Fruit fly (Drosophila melanogaster) whole organism, embryonic: ENCODE results near the gene Eig71Ei.

Source experiments
- B-H1 ChIP-seq: fragments of 200-800 bp; sonication (Bioruptor generic); IDR thresholded peaks from 3 replicates; pipeline ENCODE4 v1.3.6; 2022; ENCODE audit warnings: missing biosample characterization, missing genetic modification characterization
- Blimp-1 ChIP-seq: fragments of 200-800 bp; sonication (Bioruptor generic); optimal IDR thresholded peaks from 3 replicates; lab custom pipeline; 2018; ENCODE audit warnings: missing biosample characterization, missing genetic modification characterization, mild to moderate bottlenecking, moderate library complexity, missing genetic modification reagents
- CG10462 ChIP-seq: fragments of 200-800 bp; sonication (Bioruptor generic); optimal IDR thresholded peaks from 2 replicates; lab custom pipeline; 2016; ENCODE audit warnings: missing biosample characterization, missing genetic modification characterization
- CG12391 ChIP-seq: fragments of 200-800 bp; sonication (Bioruptor generic); optimal IDR thresholded peaks from 3 replicates; lab custom pipeline; 2018; ENCODE audit warnings: missing biosample characterization, mild to moderate bottlenecking, missing genetic modification characterization, moderate library complexity
- CG13287 ChIP-seq: fragments of 200-800 bp; sonication (Bioruptor generic); IDR thresholded peaks from 2 replicates; pipeline ENCODE4 v1.3.6; 2022; ENCODE audit warnings: missing biosample characterization, missing genetic modification characterization; ENCODE audit not compliant: partially characterized antibody
- CG14710 ChIP-seq: fragments of 200-800 bp; sonication (Bioruptor generic); optimal IDR thresholded peaks from 3 replicates; lab custom pipeline; 2019; ENCODE audit warnings: missing biosample characterization, mild to moderate bottlenecking, missing genetic modification characterization, moderate library complexity
- CG16863 ChIP-seq: fragments of 200-800 bp; sonication (Bioruptor generic); optimal IDR thresholded peaks from 3 replicates; lab custom pipeline; 2016; ENCODE audit warnings: missing biosample characterization, missing genetic modification characterization
- CG17328 ChIP-seq: fragments of 200-800 bp; sonication (Bioruptor generic); IDR thresholded peaks from 2 replicates; pipeline ENCODE4 v1.3.6; 2022; ENCODE audit warnings: missing biosample characterization, missing genetic modification characterization
- CG17568 ChIP-seq: fragments of 200-800 bp; sonication (Bioruptor generic); optimal IDR thresholded peaks from 2 replicates; lab custom pipeline; 2018; ENCODE audit warnings: missing biosample characterization, mild to moderate bottlenecking, missing genetic modification characterization, moderate library complexity
- CG17802 ChIP-seq: fragments of 200-800 bp; sonication (Bioruptor generic); optimal IDR thresholded peaks from 2 replicates; lab custom pipeline; 2018; ENCODE audit warnings: missing biosample characterization, mild to moderate bottlenecking, missing genetic modification characterization, moderate library complexity
- CG2712 ChIP-seq: fragments of 200-800 bp; optimal IDR thresholded peaks from 3 replicates; lab custom pipeline; 2019; ENCODE audit warnings: missing biosample characterization, mild to moderate bottlenecking, missing genetic modification characterization, moderate library complexity
- CG2875 ChIP-seq: fragments of 200-800 bp; sonication (Bioruptor generic); optimal IDR thresholded peaks from 2 replicates; lab custom pipeline; 2017; ENCODE audit warnings: missing biosample characterization, mild to moderate bottlenecking, missing genetic modification characterization, missing genetic modification reagents
- CG31224 ChIP-seq: fragments of 200-800 bp; sonication (Bioruptor generic); IDR thresholded peaks from 2 replicates; pipeline ENCODE4 v1.3.6; 2022; ENCODE audit warnings: missing biosample characterization, missing genetic modification characterization
- CG4328 ChIP-seq: fragments of 200-800 bp; sonication (Bioruptor generic); optimal IDR thresholded peaks from 3 replicates; lab custom pipeline; 2017; ENCODE audit warnings: missing biosample characterization, missing genetic modification reagents, missing genetic modification characterization
- CG6813 ChIP-seq: fragments of 200-800 bp; sonication (Bioruptor generic); optimal IDR thresholded peaks from 2 replicates; lab custom pipeline; 2017; ENCODE audit warnings: missing biosample characterization, missing genetic modification characterization, mild to moderate bottlenecking, moderate library complexity, missing genetic modification reagents
- CG9817 ChIP-seq: fragments of 200-800 bp; sonication (Bioruptor generic); optimal IDR thresholded peaks from 2 replicates; lab custom pipeline; 2018; ENCODE audit warnings: missing biosample characterization, mild to moderate bottlenecking, missing genetic modification characterization, moderate library complexity
- D19B ChIP-seq: fragments of 200-800 bp; sonication (Bioruptor generic); optimal IDR thresholded peaks from 2 replicates; lab custom pipeline; 2017; ENCODE audit warnings: missing biosample characterization, mild to moderate bottlenecking, missing genetic modification characterization
- Fer1 ChIP-seq: fragments of 200-800 bp; sonication (Bioruptor generic); optimal IDR thresholded peaks from 2 replicates; lab custom pipeline; 2017; ENCODE audit warnings: missing biosample characterization, mild to moderate bottlenecking, missing genetic modification characterization
- Fer2 ChIP-seq: fragments of 200-800 bp; sonication (Bioruptor generic); optimal IDR thresholded peaks from 2 replicates; lab custom pipeline; 2018; ENCODE audit warnings: missing biosample characterization, mild to moderate bottlenecking, missing genetic modification characterization, moderate library complexity
- Lpt ChIP-seq: fragments of >200 bp; optimal IDR thresholded peaks from 2 replicates; lab custom pipeline; 2018; ENCODE audit warnings: missing biosample characterization, missing genetic modification characterization
- Med ChIP-seq: fragments of 200-800 bp; sonication (Bioruptor generic); peaks from one replicate; lab custom pipeline; 2016; ENCODE audit warnings: missing biosample characterization, missing genetic modification characterization, mild to moderate bottlenecking, inconsistent platforms, moderate library complexity
- Side ChIP-seq: fragments of 200-800 bp; sonication (Bioruptor generic); optimal IDR thresholded peaks from 2 replicates; lab custom pipeline; 2016; ENCODE audit warnings: missing biosample characterization, missing genetic modification characterization
- Sox102F ChIP-seq: fragments of 200-800 bp; sonication (Bioruptor generic); optimal IDR thresholded peaks from 2 replicates; lab custom pipeline; 2018; ENCODE audit warnings: missing biosample characterization, mild to moderate bottlenecking, missing genetic modification characterization, moderate library complexity
- Sry-δ ChIP-seq: fragments of 200-800 bp; sonication (Bioruptor generic); optimal IDR thresholded peaks from 2 replicates; lab custom pipeline; 2016; ENCODE audit warnings: missing biosample characterization, missing genetic modification characterization
- Ssrp ChIP-seq: fragments of 200-800 bp; sonication (Bioruptor generic); optimal IDR thresholded peaks from 2 replicates; lab custom pipeline; 2018; ENCODE audit warnings: missing biosample characterization, mild to moderate bottlenecking, missing genetic modification characterization, moderate library complexity
- bbx ChIP-seq: fragments of 200-800 bp; sonication (Bioruptor generic); IDR thresholded peaks from 2 replicates; pipeline ENCODE4 v1.3.6; 2022; ENCODE audit warnings: missing biosample characterization, missing genetic modification characterization; ENCODE audit not compliant: partially characterized antibody
- cas ChIP-seq: fragments of 200-800 bp; sonication (Bioruptor generic); IDR thresholded peaks from 2 replicates; pipeline ENCODE4 v1.3.6; 2022; ENCODE audit warnings: missing biosample characterization, missing genetic modification characterization
- cato ChIP-seq: fragments of 200-800 bp; sonication (Bioruptor generic); optimal IDR thresholded peaks from 2 replicates; lab custom pipeline; 2016; ENCODE audit warnings: missing biosample characterization, missing genetic modification characterization, borderline replicate concordance
- chm ChIP-seq: fragments of 200-800 bp; sonication (Bioruptor generic); IDR thresholded peaks from 2 replicates; pipeline ENCODE4 v1.3.6; 2022; ENCODE audit warnings: missing biosample characterization, missing genetic modification characterization
- cwo ChIP-seq: fragments of 200-800 bp; sonication (Bioruptor generic); optimal IDR thresholded peaks from 3 replicates; lab custom pipeline; 2017; ENCODE audit warnings: missing biosample characterization, missing genetic modification characterization, mild to moderate bottlenecking, moderate library complexity, missing genetic modification reagents
- dmrt11E ChIP-seq: fragments of 200-800 bp; sonication (Bioruptor generic); optimal IDR thresholded peaks from 3 replicates; lab custom pipeline; 2018; ENCODE audit warnings: missing biosample characterization, mild to moderate bottlenecking, missing genetic modification characterization, moderate library complexity
- gcm2 ChIP-seq: fragments of 200-800 bp; sonication (Bioruptor generic); optimal IDR thresholded peaks from 2 replicates; lab custom pipeline; 2016; ENCODE audit warnings: missing biosample characterization, missing genetic modification characterization
- gem ChIP-seq: fragments of 200-800 bp; sonication (Bioruptor generic); optimal IDR thresholded peaks from 2 replicates; lab custom pipeline; 2019; ENCODE audit warnings: missing biosample characterization, mild to moderate bottlenecking, missing genetic modification characterization, moderate library complexity
- ken ChIP-seq: fragments of 200-800 bp; sonication (Bioruptor generic); IDR thresholded peaks from 3 replicates; pipeline ENCODE4 v1.3.6; 2022; ENCODE audit warnings: missing biosample characterization, missing genetic modification characterization
- lov ChIP-seq, 2 experiments: fragments of 200-800 bp in 1 of 2; fragments of >200 bp in 1 of 2; sonication (Bioruptor generic) in 1 of 2; IDR thresholded peaks in 1 of 2; optimal IDR thresholded peaks in 1 of 2; 2 replicates in 1 of 2; 3 replicates in 1 of 2; pipeline versions ENCODE4 v1.3.6 to Lab custom; 2017 to 2022; ENCODE audit warnings: missing biosample characterization in 1 of 2, missing genetic modification characterization in 1 of 2
- pan ChIP-seq, 4 experiments: fragments of >200 bp in 3 of 4; fragments of 200-800 bp in 1 of 4; sonication (Bioruptor generic) in 1 of 4; optimal IDR thresholded peaks in 3 of 4; IDR thresholded peaks in 1 of 4; 2 replicates each; pipeline versions ENCODE4 v1.3.6 to Lab custom; 2017 to 2022; ENCODE audit warnings: missing biosample characterization in 2 of 4, missing genetic modification characterization in 2 of 4, mixed read lengths in 1 of 4
- pros ChIP-seq: fragments of 200-800 bp; sonication (Bioruptor generic); optimal IDR thresholded peaks from 3 replicates; lab custom pipeline; 2019; ENCODE audit warnings: missing biosample characterization, mild to moderate bottlenecking, missing genetic modification characterization, moderate library complexity
- psq ChIP-seq: fragments of 200-800 bp; sonication (Bioruptor generic); optimal IDR thresholded peaks from 2 replicates; lab custom pipeline; 2017; ENCODE audit warnings: missing biosample characterization, missing genetic modification characterization
- sd ChIP-seq: fragments of 200-800 bp; sonication (Bioruptor generic); optimal IDR thresholded peaks from 3 replicates; lab custom pipeline; 2018; ENCODE audit warnings: missing biosample characterization, mild to moderate bottlenecking, missing genetic modification characterization, moderate library complexity
- sens ChIP-seq: fragments of 200-800 bp; sonication (Bioruptor generic); peaks from one replicate; lab custom pipeline; 2016; ENCODE audit warnings: missing biosample characterization, missing genetic modification characterization
- slbo ChIP-seq: fragments of 200-800 bp; sonication (Bioruptor generic); IDR thresholded peaks from 2 replicates; pipeline ENCODE4 v1.3.6; 2022; ENCODE audit warnings: missing biosample characterization, missing genetic modification characterization
- sug ChIP-seq: fragments of 200-800 bp; optimal IDR thresholded peaks from 2 replicates; lab custom pipeline; 2019; ENCODE audit warnings: missing biosample characterization, mild to moderate bottlenecking, missing genetic modification characterization, moderate library complexity
- trem ChIP-seq: fragments of 200-800 bp; optimal IDR thresholded peaks from 3 replicates; lab custom pipeline; 2019; ENCODE audit warnings: missing biosample characterization, mild to moderate bottlenecking, missing genetic modification characterization, moderate library complexity
- ttk ChIP-seq: fragments of 200-800 bp; sonication (Bioruptor generic); IDR thresholded peaks from 2 replicates; pipeline ENCODE4 v2.1.2; 2022; ENCODE audit warnings: missing biosample characterization, missing genetic modification characterization
- zfh1 ChIP-seq: fragments of 200-800 bp; sonication (Bioruptor generic); IDR thresholded peaks from 3 replicates; pipeline ENCODE4 v1.3.6; 2022; ENCODE audit warnings: missing biosample characterization, missing genetic modification characterization

Gene Eig71Ei

DNA sequence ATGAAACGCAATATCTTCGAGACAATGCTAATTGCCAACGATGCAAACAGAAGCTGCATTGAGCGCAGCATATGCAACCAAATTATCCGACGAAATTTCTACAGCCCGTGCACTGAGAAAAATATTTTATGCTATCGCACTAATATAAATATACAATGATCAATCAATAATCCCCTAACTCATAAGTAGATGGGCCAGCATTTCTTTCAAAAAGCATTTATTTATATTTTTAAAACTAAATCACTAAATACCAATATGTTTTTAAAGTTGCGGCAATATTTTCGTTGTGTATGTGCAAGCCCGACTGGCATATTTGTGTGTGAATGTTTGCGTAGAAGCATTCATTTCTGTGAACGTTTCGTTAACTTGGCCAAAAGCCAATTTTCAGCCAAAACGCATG lies 13.3 kb upstream of the Eig71Ei start (continued):
- TF ChIP-seq CG10462 (GFP tag; lab: Kevin White, UChicago) (peak; percentile 4), Blimp-1 (GFP tag; lab: Kevin White, UChicago) (peak; percentile 3), Med (peak; percentile 54), CG17328 (peak; percentile 28; the same call in 1 of the 2 replicates), CG2712 (tag; lab: Kevin White, UChicago) (peak; percentile 30), Sry-δ (GFP tag; lab: Kevin White, UChicago) (no peak), Fer1 (GFP tag; lab: Kevin White, UChicago) (no peak), Sox102F (GFP tag; lab: Kevin White, UChicago) (peak; percentile 13), CG12391 (tag; lab: Kevin White, UChicago) (peak; percentile 6), trem (tag; lab: Kevin White, UChicago) (peak; percentile 4), Ssrp (tag; lab: Kevin White, UChicago) (peak; percentile 5), Side (GFP tag; lab: Kevin White, UChicago) (no peak), sens (GFP tag; lab: Kevin White, UChicago) (peak; percentile 70), dmrt11E (tag; lab: Kevin White, UChicago) (peak; percentile 46)
- TF ChIP-seq, all 482 proteins: peak for 22

DNA sequence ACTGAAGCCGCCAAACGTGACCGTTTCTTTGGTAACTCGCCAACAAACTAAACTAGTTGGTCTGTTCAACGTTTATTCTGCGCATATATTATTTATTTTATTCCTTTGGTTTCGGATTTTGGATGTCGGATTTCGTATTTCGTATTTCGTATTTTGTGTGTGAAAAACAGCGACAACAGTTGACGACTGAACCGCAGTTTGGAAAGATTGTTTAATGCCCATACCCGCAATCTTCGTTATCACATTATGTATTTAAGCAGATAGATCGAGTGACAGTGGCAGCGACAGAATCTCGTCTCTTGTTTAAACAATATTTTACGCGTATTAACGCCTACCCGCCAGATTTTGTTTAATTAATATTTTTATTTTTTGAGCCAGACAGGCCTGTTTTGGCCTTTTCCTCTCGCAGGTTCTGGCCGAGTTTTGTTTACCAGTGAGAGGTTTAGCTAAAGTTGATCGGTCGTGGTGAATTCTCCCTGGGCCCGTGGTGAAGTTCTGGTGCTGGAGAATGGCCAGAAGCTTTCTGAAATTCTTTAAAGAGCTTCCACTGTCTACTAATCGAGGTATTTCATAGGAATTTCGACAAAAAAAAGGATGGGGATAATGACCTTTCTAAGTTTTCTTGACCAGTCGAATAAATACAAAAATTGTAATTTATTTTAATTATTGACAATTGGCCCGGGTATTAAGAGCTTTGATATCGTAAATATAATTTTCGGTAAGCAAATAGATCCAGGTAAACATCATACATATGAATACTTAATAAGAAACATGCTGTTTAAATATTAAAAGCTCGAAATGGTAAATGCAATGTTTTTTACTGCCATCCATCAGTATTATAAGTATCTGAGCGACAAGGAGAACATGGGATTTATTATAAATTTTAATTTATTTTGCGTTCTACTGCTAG lies 11.5 kb upstream of the Eig71Ei start, which contains the start of the genes comm3 and CG43083:
TSS of gene comm3 (minus strand) at position 51 of the 910 bp plus-strand sequence.
TSS of gene CG43083 (plus strand) at position 860 of the 910 bp plus-strand sequence.
- TF ChIP-seq CG17568 (GFP tag; lab: Kevin White, UChicago) (peak; percentile 15), ken (GFP tag; lab: Robert Waterston, UW) (no peak), CG4328 (GFP tag; lab: Kevin White, UChicago) (no peak), CG6813 (peak; percentile 31), Side (GFP tag; lab: Kevin White, UChicago) (no peak), zfh1 (GFP tag; lab: Robert Waterston, UW) (no peak), sens (GFP tag; lab: Kevin White, UChicago) (peak; percentile 52), slbo (no peak), Fer2 (tag; lab: Kevin White, UChicago) (no peak), sd (tag; lab: Kevin White, UChicago) (peak; percentile 85), bbx (GFP tag; lab: Robert Waterston, UW) (no peak), B-H1 (no peak), cas (GFP tag; lab: Robert Waterston, UW) (no peak), pros (GFP tag; lab: Kevin White, UChicago) (no peak), sug (tag; lab: Kevin White, UChicago) (no peak), cwo (GFP tag; lab: Kevin White, UChicago) (no peak), lov (optimal IDR thresholded peaks at IDR 0.05; lab: Kevin White, UChicago) (no peak), lov (GFP tag; IDR thresholded peaks at IDR 0.05; lab: Robert Waterston, UW) (no peak), Lpt (GFP tag; lab: Kevin White, UChicago) (no peak), psq (no peak), CG9817 (tag; lab: Kevin White, UChicago) (no peak)

dm6 chr3L:15649561-15649960 lies 9.9 kb upstream of the Eig71Ei start, which contains the start of the genes Eig71Ea and Eig71Eb:
TSS of gene Eig71Ea (minus strand) at chr3L:15649661.
TSS of gene Eig71Eb (plus strand) at chr3L:15649936.
- TF ChIP-seq CG17802 (tag; lab: Kevin White, UChicago) (no peak), CG16863 (no peak), CG2875 (GFP tag; lab: Kevin White, UChicago) (no peak), pan (optimal IDR thresholded peaks at IDR 0.05; lab: Kevin White, UChicago) (no peak), pan (GFP tag; optimal IDR thresholded peaks at IDR 0.05 in 1 of 2, IDR thresholded peaks at IDR 0.05 in 1 of 2) (no peak), CG14710 (tag; lab: Kevin White, UChicago) (no peak), CG13287 (GFP tag; lab: Robert Waterston, UW) (no peak), cato (GFP tag; lab: Kevin White, UChicago) (no peak), chm (no peak), D19B (no peak), gcm2 (no peak), CG31224 (GFP tag; lab: Robert Waterston, UW) (no peak), ttk (GFP tag; lab: Robert Waterston, UW) (no peak), gem (no peak)
